Fruit fly (Drosophila melanogaster) whole organism, embryonic: ENCODE results near the gene CG16865.

Source experiments
- Atf6 ChIP-seq: fragments of 200-800 bp; sonication (Bioruptor generic); IDR thresholded peaks from 2 replicates; pipeline ENCODE4 v1.3.6; 2022; ENCODE audit warnings: missing biosample characterization, missing genetic modification characterization
- Awh ChIP-seq: fragments of 200-800 bp; sonication (Bioruptor generic); IDR thresholded peaks from 2 replicates; pipeline ENCODE4, ENCODE4 v1.3.6; 2022; ENCODE audit warnings: missing biosample characterization, missing genetic modification characterization
- CG10147 ChIP-seq: fragments of 200-800 bp; sonication (Bioruptor generic); optimal IDR thresholded peaks from 2 replicates; lab custom pipeline; 2019; ENCODE audit warnings: missing biosample characterization, mild to moderate bottlenecking, missing genetic modification characterization, moderate library complexity
- CG10654 ChIP-seq: fragments of 200-800 bp; sonication (Bioruptor generic); optimal IDR thresholded peaks from 2 replicates; lab custom pipeline; 2016; ENCODE audit warnings: missing biosample characterization, missing genetic modification characterization
- CG10959 ChIP-seq: fragments of 200-800 bp; sonication (Bioruptor generic); IDR thresholded peaks from 2 replicates; pipeline ENCODE4 v1.3.6; 2022; ENCODE audit warnings: missing biosample characterization, missing genetic modification characterization
- CG12236 ChIP-seq: fragments of 200-800 bp; sonication (Bioruptor generic); optimal IDR thresholded peaks from 2 replicates; lab custom pipeline; 2016; ENCODE audit warnings: missing biosample characterization, missing genetic modification characterization
- CG13894 ChIP-seq: fragments of 200-800 bp; sonication (Bioruptor generic); optimal IDR thresholded peaks from 3 replicates; lab custom pipeline; 2018; ENCODE audit warnings: missing biosample characterization, mild to moderate bottlenecking, missing genetic modification characterization, moderate library complexity
- CG15696 ChIP-seq: fragments of 200-800 bp; sonication (Bioruptor generic); optimal IDR thresholded peaks from 2 replicates; lab custom pipeline; 2019; ENCODE audit warnings: missing biosample characterization, mild to moderate bottlenecking, missing genetic modification characterization, moderate library complexity
- CG17186 ChIP-seq: fragments of 200-800 bp; sonication (Bioruptor generic); optimal IDR thresholded peaks from 3 replicates; lab custom pipeline; 2017; ENCODE audit warnings: missing biosample characterization, missing genetic modification reagents, missing genetic modification characterization
- CG2116 ChIP-seq: fragments of 200-800 bp; sonication (Bioruptor generic); optimal IDR thresholded peaks from 3 replicates; lab custom pipeline; 2018; ENCODE audit warnings: missing biosample characterization, mild to moderate bottlenecking, missing genetic modification characterization
- CG2712 ChIP-seq: fragments of 200-800 bp; optimal IDR thresholded peaks from 3 replicates; lab custom pipeline; 2019; ENCODE audit warnings: missing biosample characterization, mild to moderate bottlenecking, missing genetic modification characterization, moderate library complexity
- CG2889 ChIP-seq: fragments of 200-800 bp; sonication (Bioruptor generic); IDR thresholded peaks from 3 replicates; pipeline ENCODE4 v1.3.6; 2022; ENCODE audit warnings: missing biosample characterization, missing genetic modification characterization
- CG34224 ChIP-seq: fragments of 200-800 bp; sonication (Bioruptor generic); IDR thresholded peaks from 3 replicates; pipeline ENCODE4 v1.3.6; 2022; ENCODE audit warnings: missing biosample characterization, missing genetic modification characterization; ENCODE audit not compliant: partially characterized antibody
- CG6683 ChIP-seq: fragments of 200-800 bp; sonication (Bioruptor generic); optimal IDR thresholded peaks from 2 replicates; lab custom pipeline; 2017; ENCODE audit warnings: missing biosample characterization, mild to moderate bottlenecking, missing genetic modification characterization, missing genetic modification reagents
- CG6854 ChIP-seq: fragments of 200-800 bp; sonication (Bioruptor generic); optimal IDR thresholded peaks from 3 replicates; lab custom pipeline; 2017; ENCODE audit warnings: missing biosample characterization, mild to moderate bottlenecking, missing genetic modification characterization
- CG8388 ChIP-seq: fragments of 200-800 bp; sonication (Bioruptor generic); optimal IDR thresholded peaks from 2 replicates; lab custom pipeline; 2019; ENCODE audit warnings: missing biosample characterization, mild to moderate bottlenecking, missing genetic modification characterization, moderate library complexity
- CG8944 ChIP-seq: fragments of 200-800 bp; sonication (Bioruptor generic); optimal IDR thresholded peaks from 3 replicates; lab custom pipeline; 2016; ENCODE audit warnings: missing biosample characterization, missing genetic modification characterization
- CG9932 ChIP-seq: fragments of 200-800 bp; sonication (Bioruptor generic); IDR thresholded peaks from 2 replicates; pipeline ENCODE4 v1.3.6; 2022; ENCODE audit warnings: missing biosample characterization, missing genetic modification characterization
- CrebB ChIP-seq: fragments of 200-800 bp; sonication (Bioruptor generic); optimal IDR thresholded peaks from 3 replicates; lab custom pipeline; 2018; ENCODE audit warnings: missing biosample characterization, mild to moderate bottlenecking, missing genetic modification characterization
- D19A ChIP-seq: fragments of 200-800 bp; optimal IDR thresholded peaks from 3 replicates; lab custom pipeline; 2019; ENCODE audit warnings: missing biosample characterization, mild to moderate bottlenecking, missing genetic modification characterization, moderate library complexity
- Deaf1 ChIP-seq: fragments of 200-800 bp; optimal IDR thresholded peaks from 3 replicates; lab custom pipeline; 2019; ENCODE audit warnings: missing biosample characterization, mild to moderate bottlenecking, missing genetic modification characterization, moderate library complexity
- Eip74EF ChIP-seq, 2 experiments: fragments of 200-800 bp in 1 of 2; fragments of >200 bp in 1 of 2; sonication (Bioruptor generic) in 1 of 2; optimal IDR thresholded peaks; 2 replicates each; lab custom pipeline; 2017 to 2019; ENCODE audit warnings: missing biosample characterization in 2 of 2, missing genetic modification characterization in 2 of 2, mild to moderate bottlenecking in 1 of 2, moderate library complexity in 1 of 2
- Elba2 ChIP-seq: fragments of 200-800 bp; sonication (Bioruptor generic); optimal IDR thresholded peaks from 3 replicates; lab custom pipeline; 2016; ENCODE audit warnings: missing biosample characterization, missing genetic modification characterization
- Ets65A ChIP-seq: fragments of 200-800 bp; sonication (Bioruptor generic); peaks from one replicate; lab custom pipeline; 2016; ENCODE audit warnings: missing biosample characterization, missing genetic modification characterization
- Fer3 ChIP-seq: fragments of 200-800 bp; sonication (Bioruptor generic); optimal IDR thresholded peaks from 2 replicates; lab custom pipeline; 2018; ENCODE audit warnings: missing biosample characterization, mild to moderate bottlenecking, missing genetic modification characterization, moderate library complexity
- HHEX ChIP-seq: fragments of 200-800 bp; sonication (Bioruptor generic); optimal IDR thresholded peaks from 3 replicates; lab custom pipeline; 2017; ENCODE audit warnings: missing biosample characterization, mild to moderate bottlenecking, missing genetic modification characterization, missing genetic modification reagents
- HLH4C ChIP-seq: fragments of 200-800 bp; sonication (Bioruptor generic); IDR thresholded peaks from 3 replicates; pipeline ENCODE4 v1.3.6; 2022; ENCODE audit warnings: missing biosample characterization, missing genetic modification characterization; ENCODE audit not compliant: partially characterized antibody
- Hr3 ChIP-seq: fragments of 200-800 bp; sonication (Bioruptor generic); optimal IDR thresholded peaks from 3 replicates; lab custom pipeline; 2016; ENCODE audit warnings: missing biosample characterization, missing genetic modification characterization
- Mes4 ChIP-seq: fragments of 200-800 bp; sonication (Bioruptor generic); optimal IDR thresholded peaks from 2 replicates; lab custom pipeline; 2016; ENCODE audit warnings: missing biosample characterization, missing genetic modification characterization
- NFAT ChIP-seq: fragments of 200-800 bp; sonication (Bioruptor generic); IDR thresholded peaks from 2 replicates; pipeline ENCODE4 v1.3.6; 2022; ENCODE audit warnings: missing biosample characterization, missing genetic modification characterization
- Stat92E ChIP-seq, 3 experiments: fragments of >200 bp in 2 of 3; fragments of 200-800 bp in 1 of 3; sonication (Bioruptor generic) in 1 of 3; optimal IDR thresholded peaks; 2 replicates each; lab custom pipeline; 2017 to 2019; ENCODE audit warnings: missing biosample characterization in 3 of 3, missing genetic modification characterization in 3 of 3, mild to moderate bottlenecking in 1 of 3, moderate library complexity in 1 of 3
- amos ChIP-seq: fragments of 200-800 bp; sonication (Bioruptor generic); IDR thresholded peaks from 2 replicates; pipeline ENCODE4 v1.3.6; 2022; ENCODE audit warnings: missing biosample characterization, missing genetic modification characterization; ENCODE audit not compliant: partially characterized antibody
- gem ChIP-seq: fragments of 200-800 bp; sonication (Bioruptor generic); optimal IDR thresholded peaks from 2 replicates; lab custom pipeline; 2019; ENCODE audit warnings: missing biosample characterization, mild to moderate bottlenecking, missing genetic modification characterization, moderate library complexity
- ham ChIP-seq: fragments of 200-800 bp; sonication (Bioruptor generic); IDR thresholded peaks from 2 replicates; pipeline ENCODE4 v1.3.6; 2022; ENCODE audit warnings: missing biosample characterization, missing genetic modification characterization
- hkb ChIP-seq, 2 experiments: fragments of 200-800 bp in 1 of 2; fragments of >200 bp in 1 of 2; sonication (Bioruptor generic) in 1 of 2; IDR thresholded peaks in 1 of 2; optimal IDR thresholded peaks in 1 of 2; 2 replicates each; pipeline versions ENCODE4 v1.3.6 to Lab custom; 2017 to 2022; ENCODE audit warnings: missing biosample characterization in 1 of 2, missing genetic modification characterization in 1 of 2
- jumu ChIP-seq: fragments of 200-800 bp; sonication (Bioruptor generic); optimal IDR thresholded peaks from 3 replicates; lab custom pipeline; 2016; ENCODE audit warnings: missing biosample characterization, missing genetic modification characterization
- kah ChIP-seq: fragments of 200-800 bp; sonication (Bioruptor generic); optimal IDR thresholded peaks from 2 replicates; lab custom pipeline; 2018; ENCODE audit warnings: missing biosample characterization, mild to moderate bottlenecking, missing genetic modification characterization
- mld ChIP-seq: fragments of 200-800 bp; sonication (Bioruptor generic); IDR thresholded peaks from 3 replicates; pipeline ENCODE4 v1.3.6; 2022; ENCODE audit warnings: missing biosample characterization, missing genetic modification characterization; ENCODE audit not compliant: partially characterized antibody
- nau ChIP-seq: fragments of 200-800 bp; sonication (Bioruptor generic); optimal IDR thresholded peaks from 3 replicates; lab custom pipeline; 2017; ENCODE audit warnings: missing biosample characterization, mild to moderate bottlenecking, missing genetic modification characterization, missing genetic modification reagents
- sima ChIP-seq: fragments of 200-800 bp; sonication (Bioruptor generic); optimal IDR thresholded peaks from 2 replicates; lab custom pipeline; 2016; ENCODE audit warnings: missing biosample characterization, missing genetic modification characterization
- slbo ChIP-seq: fragments of 200-800 bp; sonication (Bioruptor generic); IDR thresholded peaks from 2 replicates; pipeline ENCODE4 v1.3.6; 2022; ENCODE audit warnings: missing biosample characterization, missing genetic modification characterization
- slp2 ChIP-seq: fragments of 200-800 bp; sonication (Bioruptor generic); optimal IDR thresholded peaks from 2 replicates; lab custom pipeline; 2016; ENCODE audit warnings: missing biosample characterization, missing genetic modification characterization
- sob ChIP-seq: fragments of 200-800 bp; sonication (Bioruptor generic); IDR thresholded peaks from 2 replicates; pipeline ENCODE4 v1.3.6; 2022; ENCODE audit warnings: missing biosample characterization, missing genetic modification characterization
- stwl ChIP-seq: fragments of 200-800 bp; sonication (Bioruptor generic); optimal IDR thresholded peaks from 3 replicates; lab custom pipeline; 2018; ENCODE audit warnings: missing biosample characterization, mild to moderate bottlenecking, missing genetic modification characterization, moderate library complexity
- tap ChIP-seq: fragments of 200-800 bp; optimal IDR thresholded peaks from 3 replicates; lab custom pipeline; 2019; ENCODE audit warnings: missing biosample characterization, mild to moderate bottlenecking, missing genetic modification characterization, moderate library complexity
- tup ChIP-seq: fragments of 200-800 bp; sonication (Bioruptor generic); optimal IDR thresholded peaks from 2 replicates; lab custom pipeline; 2016; ENCODE audit warnings: missing biosample characterization, mild to moderate bottlenecking, missing genetic modification characterization, moderate library complexity
- tx ChIP-seq: fragments of 200-800 bp; sonication (Bioruptor generic); optimal IDR thresholded peaks from 2 replicates; lab custom pipeline; 2016; ENCODE audit warnings: missing biosample characterization, missing genetic modification characterization

CG16865 gene

DNA sequence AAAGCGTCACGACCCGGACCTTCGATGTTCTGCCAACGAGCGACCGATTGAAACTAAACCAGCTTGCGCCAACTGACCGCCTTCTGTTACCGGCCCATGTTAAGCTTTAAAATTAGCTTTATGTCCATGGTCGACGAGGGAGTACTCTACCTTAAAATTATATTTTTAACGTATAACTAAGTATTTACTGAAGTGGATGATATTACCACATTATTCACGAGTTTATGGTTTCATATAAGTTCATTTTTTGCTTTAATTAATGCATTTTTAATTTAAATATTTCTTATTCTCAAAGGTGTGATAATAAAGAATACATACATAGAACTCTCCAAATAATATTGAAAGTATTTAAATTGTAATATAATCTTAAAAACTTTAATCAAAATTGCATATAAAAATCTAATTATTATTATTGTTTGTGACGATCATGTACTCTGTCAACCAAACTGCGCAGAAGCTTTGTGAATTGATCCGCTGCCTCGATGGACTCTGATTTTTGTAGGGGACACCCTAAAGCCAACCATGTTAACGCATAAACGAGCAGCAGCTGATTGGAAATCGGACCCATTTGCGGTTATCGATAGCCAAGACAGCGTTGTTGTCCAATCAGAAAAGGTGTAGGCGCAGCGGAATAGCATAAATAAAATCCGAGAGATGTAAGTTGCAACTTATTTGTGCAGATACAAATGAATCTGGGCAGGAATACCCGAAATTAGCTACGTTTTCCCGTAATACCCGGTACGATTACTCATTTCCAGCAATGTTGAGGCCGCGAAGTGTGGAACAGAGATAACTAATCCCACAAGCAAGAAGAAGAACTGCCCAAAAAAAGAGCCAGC, 31.0 kb upstream of the CG16865 start, which contains the start of the genes CG9008 and p38b (continued):
- 0 out of 2 replicates have a peak, but pooled peaks have one; percentile 38 for TF ChIP-seq Awh (GFP tag; lab: Robert Waterston, UW)
- peak in 1 of 2 experiments; percentile 89 for TF ChIP-seq Eip74EF (GFP tag; optimal IDR thresholded peaks at IDR 0.05; lab: Kevin White, UChicago)
- peak; percentile 94 for TF ChIP-seq gem (tag; lab: Kevin White, UChicago)
- TF ChIP-seq tx: no peak
- peak; percentile 58 for TF ChIP-seq stwl (tag; lab: Kevin White, UChicago)
- TF ChIP-seq tap (tag; lab: Kevin White, UChicago): peak; percentile 74
- TF ChIP-seq Atf6 (GFP tag; lab: Robert Waterston, UW): peak; percentile 66
- no peak for TF ChIP-seq CG12236 (GFP tag; lab: Kevin White, UChicago)
- peak; percentile 46 for TF ChIP-seq CG10654 (GFP tag; lab: Kevin White, UChicago)
- peak; percentile 88 for TF ChIP-seq CG10147 (GFP tag; lab: Kevin White, UChicago)
- peak; percentile 76 for TF ChIP-seq Fer3 (tag; lab: Kevin White, UChicago)
- peak; percentile 59 for TF ChIP-seq kah
- peak; percentile 76 for TF ChIP-seq Deaf1
- no peak for TF ChIP-seq sima (GFP tag; lab: Kevin White, UChicago)
- TF ChIP-seq slp2: no peak
- peak; percentile 33 for TF ChIP-seq Elba2 (GFP tag; lab: Kevin White, UChicago)
- peak; percentile 80 for TF ChIP-seq HHEX (GFP tag; lab: Kevin White, UChicago)
- 0 out of 2 replicates have a peak, but pooled peaks have one; percentile 8 for TF ChIP-seq ham (GFP tag; lab: Robert Waterston, UW)
- TF ChIP-seq slbo (GFP tag; lab: Robert Waterston, UW): peak; percentile 74
- peak; percentile 84 for TF ChIP-seq CG8388 (GFP tag; lab: Kevin White, UChicago)
- TF ChIP-seq CG34224 (GFP tag; lab: Robert Waterston, UW): peak; percentile 58; the same call in 2 of the 3 replicates
- TF ChIP-seq HLH4C: peak; percentile 60
- TF ChIP-seq tup (GFP tag; lab: Kevin White, UChicago): peak; percentile 33
- no peak for TF ChIP-seq hkb (optimal IDR thresholded peaks at IDR 0.05; lab: Kevin White, UChicago)
- TF ChIP-seq hkb (GFP tag; IDR thresholded peaks at IDR 0.05; lab: Robert Waterston, UW): peak; percentile 46; the same call in 1 of the 2 replicates
- TF ChIP-seq mld (GFP tag; lab: Robert Waterston, UW): no peak
- peak; percentile 79 for TF ChIP-seq CG6683 (GFP tag; lab: Kevin White, UChicago)
- peak; percentile 11 for TF ChIP-seq jumu (GFP tag; lab: Kevin White, UChicago)
- no peak for TF ChIP-seq nau (GFP tag; lab: Kevin White, UChicago)
- peak; percentile 83 for TF ChIP-seq CG6854
- TF ChIP-seq CG2889: 0 out of 3 replicates have a peak, but pooled peaks have one; percentile 4
- TF ChIP-seq Mes4 (GFP tag; lab: Kevin White, UChicago): no peak
- TF ChIP-seq Hr3: peak; percentile 84
- TF ChIP-seq CG17186 (GFP tag; lab: Kevin White, UChicago): peak; percentile 55
- TF ChIP-seq Stat92E (GFP tag; optimal IDR thresholded peaks at IDR 0.05; lab: Kevin White, UChicago): peak in 1 of 3 experiments; percentile 19
- TF ChIP-seq NFAT (GFP tag; lab: Robert Waterston, UW): peak; percentile 85
- peak; percentile 99 for TF ChIP-seq D19A (tag; lab: Kevin White, UChicago)
- TF ChIP-seq sob: peak; percentile 61
- peak; percentile 30 for TF ChIP-seq CrebB (tag; lab: Kevin White, UChicago)
- TF ChIP-seq CG2712 (tag; lab: Kevin White, UChicago): peak; percentile 89
- peak; percentile 82 for TF ChIP-seq CG9932 (GFP tag; lab: Robert Waterston, UW)
- peak; percentile 15 for TF ChIP-seq CG8944 (GFP tag; lab: Kevin White, UChicago)
- no peak for TF ChIP-seq CG10959 (GFP tag; lab: Robert Waterston, UW)
- peak; percentile 52; the same call in 1 of the 2 replicates for TF ChIP-seq amos (GFP tag; lab: Robert Waterston, UW)
- peak; percentile 48 for TF ChIP-seq CG13894 (tag; lab: Kevin White, UChicago)
- TF ChIP-seq CG15696 (tag; lab: Kevin White, UChicago): peak; percentile 46
- peak; percentile 92 for TF ChIP-seq Ets65A (GFP tag; lab: Kevin White, UChicago)
- TF ChIP-seq CG2116 (GFP tag; lab: Kevin White, UChicago): peak; percentile 74
